Fruit fly (Drosophila melanogaster) whole organism, prepupa: ENCODE results near the gene CG16964.

Source experiments
- CG10631 ChIP-seq: fragments of 200-800 bp; sonication (Bioruptor generic); optimal IDR thresholded peaks from 2 replicates; lab custom pipeline; 2016; ENCODE audit warnings: missing biosample characterization, missing genetic modification characterization
- CG11762 ChIP-seq: fragments of 200-800 bp; sonication (Bioruptor generic); optimal IDR thresholded peaks from 3 replicates; lab custom pipeline; 2016; ENCODE audit warnings: missing biosample characterization, missing genetic modification characterization; ENCODE audit not compliant: insufficient read depth
- CG11902 ChIP-seq: fragments of 200-800 bp; sonication (Bioruptor generic); optimal IDR thresholded peaks from 3 replicates; lab custom pipeline; 2016; ENCODE audit warnings: missing biosample characterization, missing genetic modification characterization
- CG16779 ChIP-seq: fragments of 200-800 bp; sonication (Bioruptor generic); optimal IDR thresholded peaks from 3 replicates; lab custom pipeline; 2017; ENCODE audit warnings: missing biosample characterization, mild to moderate bottlenecking, missing genetic modification characterization
- CG3032 ChIP-seq: fragments of 200-800 bp; optimal IDR thresholded peaks from 2 replicates; lab custom pipeline; 2019; ENCODE audit warnings: missing biosample characterization, mild to moderate bottlenecking, missing genetic modification characterization, moderate library complexity
- CG31627 ChIP-seq: fragments of 200-800 bp; sonication (Bioruptor generic); optimal IDR thresholded peaks from 3 replicates; lab custom pipeline; 2016; ENCODE audit warnings: missing biosample characterization, missing genetic modification characterization
- CG32006 ChIP-seq: fragments of 200-800 bp; sonication (Bioruptor generic); optimal IDR thresholded peaks from 3 replicates; lab custom pipeline; 2017; ENCODE audit warnings: missing biosample characterization, mild to moderate bottlenecking, missing genetic modification characterization
- CG3919 ChIP-seq: fragments of 200-800 bp; sonication (Bioruptor generic); optimal IDR thresholded peaks from 3 replicates; lab custom pipeline; 2016; ENCODE audit warnings: missing biosample characterization, missing genetic modification characterization
- CG4318 ChIP-seq: fragments of 200-800 bp; sonication (Bioruptor generic); optimal IDR thresholded peaks from 3 replicates; lab custom pipeline; 2017; ENCODE audit warnings: missing biosample characterization, mild to moderate bottlenecking, missing genetic modification characterization
- CG6163 ChIP-seq: fragments of 200-800 bp; sonication (Bioruptor generic); IDR thresholded peaks from 3 replicates; pipeline ENCODE4 v1.3.6; 2022; ENCODE audit warnings: missing biosample characterization, missing genetic modification characterization
- CG6792 ChIP-seq: fragments of 200-800 bp; sonication (Bioruptor generic); optimal IDR thresholded peaks from 3 replicates; lab custom pipeline; 2016; ENCODE audit warnings: missing biosample characterization, missing genetic modification characterization
- CG6808 ChIP-seq: fragments of 200-800 bp; sonication (Bioruptor generic); optimal IDR thresholded peaks from 3 replicates; lab custom pipeline; 2017; ENCODE audit warnings: missing biosample characterization, missing genetic modification characterization, mild to moderate bottlenecking, moderate library complexity, missing genetic modification reagents
- CG6854 ChIP-seq: fragments of 200-800 bp; sonication (Bioruptor generic); optimal IDR thresholded peaks from 2 replicates; lab custom pipeline; 2017; ENCODE audit warnings: missing biosample characterization, mild to moderate bottlenecking, missing genetic modification characterization
- CG8119 ChIP-seq: fragments of 200-800 bp; sonication (Bioruptor generic); IDR thresholded peaks from 3 replicates; pipeline ENCODE4 v1.3.6; 2022; ENCODE audit warnings: missing biosample characterization, missing genetic modification characterization
- CG8319 ChIP-seq: fragments of 200-800 bp; sonication (Bioruptor generic); optimal IDR thresholded peaks from 3 replicates; lab custom pipeline; 2016; ENCODE audit warnings: missing biosample characterization, missing genetic modification characterization
- CG8632 ChIP-seq: fragments of 200-800 bp; sonication (Bioruptor generic); optimal IDR thresholded peaks from 3 replicates; lab custom pipeline; 2016; ENCODE audit warnings: missing biosample characterization, missing genetic modification characterization
- CG9139 ChIP-seq: fragments of 200-800 bp; sonication (Bioruptor generic); optimal IDR thresholded peaks from 3 replicates; lab custom pipeline; 2017; ENCODE audit warnings: missing biosample characterization, mild to moderate bottlenecking, missing genetic modification characterization
- Eip75B ChIP-seq: fragments of 200-800 bp; sonication (Bioruptor generic); optimal IDR thresholded peaks from 3 replicates; lab custom pipeline; 2016; ENCODE audit warnings: missing biosample characterization, missing genetic modification characterization
- Eip78C ChIP-seq: fragments of 200-800 bp; sonication (Bioruptor generic); peaks from one replicate; lab custom pipeline; 2016; ENCODE audit warnings: missing biosample characterization, missing genetic modification characterization
- Ets96B ChIP-seq: fragments of 200-800 bp; optimal IDR thresholded peaks from 2 replicates; lab custom pipeline; 2019; ENCODE audit warnings: missing biosample characterization, mild to moderate bottlenecking, missing genetic modification characterization, moderate library complexity
- Gug ChIP-seq: fragments of 200-800 bp; sonication (Bioruptor generic); IDR thresholded peaks from 2 replicates; pipeline ENCODE4 v1.3.6; 2022; ENCODE audit warnings: missing biosample characterization, missing genetic modification characterization
- Hr38 ChIP-seq: sonication (Bioruptor generic); optimal IDR thresholded peaks from 2 replicates; lab custom pipeline; 2016; ENCODE audit warnings: missing biosample characterization, missing genetic modification characterization
- Hr39 ChIP-seq: fragments of 200-800 bp; sonication (Bioruptor generic); optimal IDR thresholded peaks from 2 replicates; lab custom pipeline; 2016; ENCODE audit warnings: missing biosample characterization, missing genetic modification characterization
- OdsH ChIP-seq: fragments of 200-800 bp; sonication (Bioruptor generic); optimal IDR thresholded peaks from 3 replicates; lab custom pipeline; 2016; ENCODE audit warnings: missing biosample characterization, missing genetic modification characterization
- Smox ChIP-seq: fragments of 200-800 bp; sonication (Bioruptor generic); optimal IDR thresholded peaks from 3 replicates; lab custom pipeline; 2016; ENCODE audit warnings: missing biosample characterization, missing genetic modification characterization
- Sox14 ChIP-seq: fragments of 200-800 bp; sonication (Bioruptor generic); optimal IDR thresholded peaks from 3 replicates; lab custom pipeline; 2016; ENCODE audit warnings: missing biosample characterization, missing genetic modification characterization
- Sox15 ChIP-seq: fragments of 200-800 bp; sonication (Bioruptor generic); optimal IDR thresholded peaks from 3 replicates; lab custom pipeline; 2016; ENCODE audit warnings: missing biosample characterization, missing genetic modification characterization
- acj6 ChIP-seq: fragments of 200-800 bp; sonication (Bioruptor generic); optimal IDR thresholded peaks from 3 replicates; lab custom pipeline; 2016; ENCODE audit warnings: missing biosample characterization, missing genetic modification characterization
- cyc ChIP-seq: fragments of 200-800 bp; sonication (Bioruptor generic); optimal IDR thresholded peaks from 3 replicates; lab custom pipeline; 2016; ENCODE audit warnings: missing biosample characterization, missing genetic modification characterization
- dac ChIP-seq: fragments of 200-800 bp; sonication (Bioruptor generic); optimal IDR thresholded peaks from 2 replicates; lab custom pipeline; 2017; ENCODE audit warnings: missing biosample characterization, mild to moderate bottlenecking, missing genetic modification characterization
- dsx ChIP-seq: fragments of 200-800 bp; optimal IDR thresholded peaks from 3 replicates; lab custom pipeline; 2019; ENCODE audit warnings: missing biosample characterization, mild to moderate bottlenecking, missing genetic modification characterization, moderate library complexity; ENCODE audit not compliant: poor library complexity, severe bottlenecking
- eg ChIP-seq: fragments of 200-800 bp; sonication (Bioruptor generic); IDR thresholded peaks from 3 replicates; pipeline ENCODE4 v1.3.6; 2022; ENCODE audit warnings: missing biosample characterization, missing genetic modification characterization
- fd59A ChIP-seq: fragments of 200-800 bp; sonication (Bioruptor generic); optimal IDR thresholded peaks from 2 replicates; lab custom pipeline; 2017; ENCODE audit warnings: missing biosample characterization, mild to moderate bottlenecking, missing genetic modification characterization, missing genetic modification reagents
- fd85E ChIP-seq: fragments of 200-800 bp; sonication (Bioruptor generic); optimal IDR thresholded peaks from 3 replicates; lab custom pipeline; 2016; ENCODE audit warnings: missing biosample characterization, missing genetic modification characterization
- fkh ChIP-seq: fragments of 200-800 bp; sonication (Bioruptor generic); optimal IDR thresholded peaks from 3 replicates; lab custom pipeline; 2017; ENCODE audit warnings: missing biosample characterization, mild to moderate bottlenecking, missing genetic modification characterization, moderate library complexity
- net ChIP-seq: fragments of 200-800 bp; sonication (Bioruptor generic); optimal IDR thresholded peaks from 3 replicates; lab custom pipeline; 2016; ENCODE audit warnings: missing biosample characterization, missing genetic modification characterization
- pdm3 ChIP-seq: fragments of 200-800 bp; sonication (Bioruptor generic); optimal IDR thresholded peaks from 3 replicates; lab custom pipeline; 2016; ENCODE audit warnings: missing biosample characterization, missing genetic modification characterization
- spab ChIP-seq: fragments of 200-800 bp; sonication (Bioruptor generic); optimal IDR thresholded peaks from 2 replicates; lab custom pipeline; 2017; ENCODE audit warnings: missing biosample characterization, mild to moderate bottlenecking, missing genetic modification characterization, missing genetic modification reagents
- ss ChIP-seq, 2 experiments: fragments of 200-800 bp; sonication (Bioruptor generic); optimal IDR thresholded peaks; 2 replicates in 1 of 2; 3 replicates in 1 of 2; lab custom pipeline; 2017 to 2018; ENCODE audit warnings: mild to moderate bottlenecking in 2 of 2, missing biosample characterization in 2 of 2, missing genetic modification characterization in 2 of 2, moderate library complexity in 1 of 2
- svp ChIP-seq: fragments of 200-800 bp; sonication (Bioruptor generic); peaks from one replicate; lab custom pipeline; 2016; ENCODE audit warnings: missing biosample characterization, missing genetic modification characterization
- vri ChIP-seq: fragments of 200-800 bp; sonication (Bioruptor generic); optimal IDR thresholded peaks from 3 replicates; lab custom pipeline; 2016; ENCODE audit warnings: missing biosample characterization, mild to moderate bottlenecking, missing genetic modification characterization

CG16964 gene

dm6 chr2L:11947641-11948040 is at the start of gene CG16964:
Gene CG16964, plus strand, starts transcription at chr2L:11947941.
- TF ChIP-seq spab (GFP tag; lab: Kevin White, UChicago) (no peak), Sox14 (no peak), CG32006 (no peak), Hr38 (no peak), CG3032 (no peak), fd85E (GFP tag; lab: Kevin White, UChicago) (no peak)

- TF ChIP-seq CG10631 (GFP tag; lab: Kevin White, UChicago) (no peak), cyc (GFP tag; lab: Kevin White, UChicago) (no peak), svp (peak; percentile 50), CG6792 (GFP tag; lab: Kevin White, UChicago) (no peak), CG6163 (GFP tag; lab: Robert Waterston, UW) (peak; percentile 54; the same call in 1 of the 3 replicates), Sox15 (GFP tag; lab: Kevin White, UChicago) (no peak), Hr38 (no peak), eg (GFP tag; lab: Robert Waterston, UW) (0 out of 3 replicates have a peak, but pooled peaks have one; percentile 7)
- TF ChIP-seq, all 60 proteins: peak for 3
Observed at dm6 chr2L:11902483-11902882, 45.3 kb upstream of the CG16964 start.

- TF ChIP-seq CG6854 (GFP tag; lab: Kevin White, UChicago) (no peak), CG31627 (GFP tag; lab: Kevin White, UChicago) (no peak), CG16779 (no peak), vri (GFP tag; lab: Kevin White, UChicago) (no peak), fkh (GFP tag; lab: Kevin White, UChicago) (no peak), spab (GFP tag; lab: Kevin White, UChicago) (no peak), CG8119 (no peak), acj6 (GFP tag; lab: Kevin White, UChicago) (no peak), Eip75B (GFP tag; lab: Kevin White, UChicago) (no peak), fd85E (GFP tag; lab: Kevin White, UChicago) (no peak), pdm3 (GFP tag; lab: Kevin White, UChicago) (no peak), CG4318 (GFP tag; lab: Kevin White, UChicago) (no peak), Eip78C (GFP tag; lab: Kevin White, UChicago) (no peak), CG6808 (GFP tag; lab: Kevin White, UChicago) (no peak), CG8319 (no peak)
Observed at dm6 chr2L:11903335-11903734, 44.4 kb upstream of the CG16964 start.

- TF ChIP-seq CG3919 (GFP tag; lab: Kevin White, UChicago) (peak; percentile 17), Smox (no peak), CG10631 (GFP tag; lab: Kevin White, UChicago) (no peak), Eip78C (GFP tag; lab: Kevin White, UChicago) (peak; percentile 68), dac (no peak), CG31627 (GFP tag; lab: Kevin White, UChicago) (no peak), svp (peak; percentile 51), CG9139 (GFP tag; lab: Kevin White, UChicago) (no peak)
Observed at dm6 chr2L:11904181-11904580, 43.6 kb upstream of the CG16964 start.

dm6 chr2L:11928464-11928863 is 19.3 kb upstream of the CG16964 start, which contains the start of gene Pde1c:
Gene Pde1c, minus strand, starts transcription at chr2L:11928572.
- TF ChIP-seq CG8319, result no peak
- no peak for TF ChIP-seq dsx (GFP tag; lab: Kevin White, UChicago)
- no peak for TF ChIP-seq net (GFP tag; lab: Kevin White, UChicago)
- TF ChIP-seq Eip75B (GFP tag; lab: Kevin White, UChicago), result no peak
- no peak for TF ChIP-seq CG6163 (GFP tag; lab: Robert Waterston, UW)
- TF ChIP-seq CG4318 (GFP tag; lab: Kevin White, UChicago), result no peak
- no peak for TF ChIP-seq CG11762 (GFP tag; lab: Kevin White, UChicago)
- no peak for TF ChIP-seq fd59A
- no peak for TF ChIP-seq CG31627 (GFP tag; lab: Kevin White, UChicago)
- TF ChIP-seq OdsH (GFP tag; lab: Kevin White, UChicago), result no peak
- TF ChIP-seq CG8632 (GFP tag; lab: Kevin White, UChicago), result no peak
- TF ChIP-seq Ets96B (tag; lab: Kevin White, UChicago), result no peak
- no peak for TF ChIP-seq Sox15 (GFP tag; lab: Kevin White, UChicago)
- no peak for TF ChIP-seq Gug
- TF ChIP-seq ss (GFP tag; optimal IDR thresholded peaks at IDR 0.05; lab: Kevin White, UChicago), result no peak
- no peak for TF ChIP-seq Hr39 (GFP tag; lab: Kevin White, UChicago)
- TF ChIP-seq fd85E (GFP tag; lab: Kevin White, UChicago), result no peak
- TF ChIP-seq CG16779, result no peak
- no peak for TF ChIP-seq Smox
- no peak for TF ChIP-seq CG11902
- TF ChIP-seq, all 60 proteins: peak for 0
